Fruit fly (Drosophila melanogaster) S2 (cell line): Measurements from ENCODE around the gene mor.
A peak's percentile ranks its signal among the peaks of the same experiment; 100 is the strongest.

Source experiments
- CG8478 ChIP-seq: fragments of >200 bp; optimal IDR thresholded peaks from 2 replicates; lab custom pipeline; 2018
- CTCF ChIP-seq, 2 experiments: fragments of >200 bp; optimal IDR thresholded peaks; 2 replicates each; lab custom pipeline; 2018

mor gene

DNA sequence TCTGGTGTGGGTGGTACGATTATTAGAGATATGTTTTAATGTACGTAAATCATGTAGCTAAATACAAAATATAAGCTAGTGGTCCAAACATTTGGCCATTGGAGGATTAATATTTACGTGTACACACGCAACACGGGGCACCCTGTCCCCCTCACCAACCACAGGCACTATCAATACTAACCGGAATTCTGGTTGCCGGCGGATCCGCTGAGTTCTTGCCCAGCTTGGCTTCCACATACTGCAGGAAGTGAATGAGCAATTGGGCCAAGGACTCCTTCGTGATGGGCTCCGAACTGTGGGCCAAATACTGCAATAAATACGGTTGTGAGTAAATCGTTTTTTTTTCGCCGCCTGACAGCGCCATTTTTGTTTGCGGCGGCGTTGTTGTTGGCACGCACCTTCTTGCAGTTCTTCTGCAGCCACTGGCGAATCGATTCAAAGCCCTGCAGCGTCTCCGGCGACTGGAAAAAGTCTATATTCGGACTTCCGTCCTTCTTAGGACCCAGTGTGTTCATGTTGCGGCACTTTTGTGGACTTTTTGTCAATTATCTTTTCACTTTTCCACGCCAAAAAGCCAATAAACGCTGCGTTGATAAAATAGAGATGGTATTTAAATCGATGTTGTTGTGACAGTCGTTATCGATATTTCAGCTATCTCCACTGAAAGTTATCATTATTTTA lies at the start of gene mor:
Gene mor (minus strand): TSS at position 616 of the 681 bp plus-strand sequence.
- peak in 1 of 2 experiments; percentile 13 for TF ChIP-seq CTCF (optimal IDR thresholded peaks at IDR 0.05; lab: Kevin White, UChicago)
- TF ChIP-seq CG8478 (lab: Kevin White, UChicago): no peak

DNA sequence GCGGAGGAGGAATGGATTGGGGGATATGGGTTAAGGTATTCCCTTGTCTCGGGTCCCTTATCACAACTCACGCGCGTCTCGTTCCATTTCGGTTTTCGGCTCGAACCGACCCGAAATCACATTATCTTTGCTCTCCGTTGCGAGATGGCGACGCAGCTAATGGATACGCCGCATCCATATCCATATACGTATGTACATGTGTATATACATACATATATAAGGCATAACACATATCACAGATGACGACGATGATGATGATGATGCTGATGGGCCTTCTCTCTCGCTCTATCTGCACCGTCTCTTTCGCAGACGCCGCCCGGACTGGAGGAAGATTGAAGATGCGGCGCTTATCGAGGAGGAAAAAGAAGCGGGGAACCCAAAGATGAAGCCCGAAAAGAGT lies 49.3 kb upstream of the mor start:
- TF ChIP-seq CTCF (optimal IDR thresholded peaks at IDR 0.05; lab: Kevin White, UChicago) (no peak), CG8478 (lab: Kevin White, UChicago) (no peak)

DNA sequence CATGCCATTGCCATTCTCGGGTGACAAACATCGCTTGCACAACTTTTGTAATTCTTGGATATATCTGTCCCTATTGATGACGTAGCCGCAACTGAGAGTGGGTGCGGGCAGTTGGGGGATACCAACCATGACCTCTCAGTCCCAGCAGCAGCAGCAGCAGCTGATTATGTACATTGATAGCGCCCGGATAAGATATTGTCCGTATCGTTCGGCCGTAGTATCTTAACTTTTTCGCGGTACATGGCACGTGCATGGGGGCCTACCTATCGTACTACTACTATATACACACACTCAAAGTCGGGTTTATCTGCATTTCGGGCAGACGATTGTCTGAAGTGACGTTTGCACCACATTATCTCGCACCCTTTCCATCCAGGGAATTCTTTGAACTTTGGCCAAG lies 41.9 kb upstream of the mor start:
- TF ChIP-seq CTCF (optimal IDR thresholded peaks at IDR 0.05; lab: Kevin White, UChicago) (no peak), CG8478 (lab: Kevin White, UChicago) (no peak)

DNA sequence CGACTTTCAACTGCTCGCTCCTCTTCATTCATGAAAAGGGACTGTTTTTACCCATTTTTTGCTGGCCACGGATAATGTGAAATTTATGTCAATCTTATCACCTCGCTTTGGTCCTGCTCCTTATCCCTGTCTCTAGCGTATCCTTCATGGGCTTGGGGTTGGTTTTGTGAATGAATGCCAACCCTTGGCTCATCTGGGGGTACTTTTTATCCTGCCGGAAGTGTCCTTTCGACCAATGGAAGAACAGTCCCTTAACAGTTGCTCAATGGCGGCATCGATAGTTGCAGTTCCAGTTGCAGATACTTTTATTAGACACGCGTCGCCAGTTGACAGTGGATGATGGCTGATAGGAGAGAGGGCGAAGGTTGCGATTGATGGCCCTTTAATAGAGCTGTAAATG lies 40.9 kb upstream of the mor start:
- no peak for TF ChIP-seq CG8478 (lab: Kevin White, UChicago)
- no peak for TF ChIP-seq CTCF (optimal IDR thresholded peaks at IDR 0.05; lab: Kevin White, UChicago)

DNA sequence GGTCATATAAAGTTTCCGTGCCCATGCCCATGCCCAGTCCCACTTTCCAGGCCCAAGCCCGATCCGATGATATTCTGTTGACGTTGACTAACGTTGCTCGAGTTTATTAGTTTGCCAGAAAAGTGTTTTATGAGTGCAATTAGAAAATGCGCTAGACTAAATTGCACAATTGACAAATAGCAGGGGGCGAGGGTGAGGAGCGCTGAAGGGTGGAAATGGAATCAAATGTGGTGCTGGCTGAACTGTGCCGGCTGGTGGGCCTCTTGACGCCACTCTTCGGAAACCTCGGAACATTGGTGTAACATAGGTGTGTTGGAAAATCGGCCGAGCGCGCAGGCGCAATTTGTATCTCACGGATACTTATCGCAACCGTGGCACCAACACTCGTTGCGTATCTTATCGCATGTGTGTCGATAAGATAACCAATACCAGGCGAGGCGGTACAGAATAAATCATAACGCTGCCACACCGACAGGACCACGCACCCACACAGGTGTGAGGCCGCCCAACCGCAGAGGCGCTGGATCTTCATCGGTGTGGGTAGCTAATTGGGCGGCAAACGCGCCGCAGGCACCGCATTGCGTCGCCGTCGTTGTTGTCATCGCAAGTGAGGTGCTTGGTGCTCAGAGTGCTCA lies 39.1 kb upstream of the mor start:
- no peak for TF ChIP-seq CTCF (optimal IDR thresholded peaks at IDR 0.05; lab: Kevin White, UChicago)
- no peak for TF ChIP-seq CG8478 (lab: Kevin White, UChicago)

- TF ChIP-seq CTCF (optimal IDR thresholded peaks at IDR 0.05; lab: Kevin White, UChicago) (no peak), CG8478 (lab: Kevin White, UChicago) (no peak)
Observed at dm6 chr3R:16010009-16010505, 37.3 kb upstream of the mor start.

dm6 chr3R:16009030-16009429 lies 36.3 kb upstream of the mor start, which contains the start of gene GATAe:
Gene GATAe (plus strand): TSS chr3R:16009105.
- TF ChIP-seq CTCF (optimal IDR thresholded peaks at IDR 0.05; lab: Kevin White, UChicago) (no peak), CG8478 (lab: Kevin White, UChicago) (no peak)

DNA sequence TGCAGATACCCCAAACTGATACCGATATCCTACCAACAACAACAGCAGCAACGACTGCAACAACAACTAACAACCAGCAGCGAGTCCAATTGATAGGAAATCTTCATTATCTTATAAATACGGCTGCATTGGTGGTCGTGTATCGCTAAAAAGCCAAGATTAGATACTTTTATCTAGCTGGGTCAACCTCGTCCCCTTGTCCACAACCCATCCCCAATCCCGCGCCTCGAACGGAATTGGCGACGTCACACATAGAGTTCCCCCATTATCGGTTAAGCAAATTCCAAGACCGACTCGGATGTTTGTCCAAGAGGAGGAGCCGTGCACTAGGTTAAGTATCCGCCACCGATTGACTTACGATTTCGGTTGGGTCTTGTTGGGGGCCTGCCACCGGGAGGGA lies 35.6 kb upstream of the mor start:
- TF ChIP-seq CG8478 (lab: Kevin White, UChicago) (no peak), CTCF (optimal IDR thresholded peaks at IDR 0.05; lab: Kevin White, UChicago) (no peak)

DNA sequence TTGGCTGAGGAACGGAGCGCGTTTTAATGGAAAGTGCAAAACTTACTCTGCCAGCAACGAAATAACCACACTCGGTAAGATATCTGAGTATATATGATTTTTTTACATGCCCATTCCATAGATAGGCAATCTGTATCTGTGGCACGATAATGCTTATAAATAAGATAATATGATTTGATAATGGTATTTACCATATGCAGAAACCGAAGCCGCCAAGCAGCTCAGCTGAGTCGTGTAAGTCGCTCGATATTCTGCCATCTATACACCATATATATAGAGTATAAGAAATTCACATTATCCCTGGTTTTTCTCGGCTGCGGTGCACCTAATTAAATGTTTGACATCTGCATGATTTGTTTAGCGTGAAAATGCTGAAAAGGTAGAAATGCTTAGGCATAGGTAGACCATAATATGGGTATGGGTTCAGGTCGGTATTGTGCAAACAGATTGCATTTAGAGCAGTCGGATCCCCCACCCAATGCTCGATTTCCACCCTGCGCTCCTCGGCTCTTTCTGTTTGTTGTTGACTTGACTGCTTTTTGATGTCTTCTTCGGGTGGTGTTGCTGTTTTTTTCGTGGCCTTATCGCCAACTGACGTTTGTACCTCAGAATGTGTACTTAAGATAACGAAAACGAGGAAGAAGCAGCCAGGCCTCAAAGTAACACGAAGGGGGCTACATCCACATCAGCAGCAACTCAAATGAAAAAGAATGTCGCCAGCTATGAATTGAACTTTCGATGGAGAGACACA lies 34.3 kb upstream of the mor start:
- TF ChIP-seq CG8478 (lab: Kevin White, UChicago) (no peak), CTCF (optimal IDR thresholded peaks at IDR 0.05; lab: Kevin White, UChicago) (no peak)

- TF ChIP-seq CTCF (optimal IDR thresholded peaks at IDR 0.05; lab: Kevin White, UChicago) (no peak), CG8478 (lab: Kevin White, UChicago) (no peak)
Observed at dm6 chr3R:16005943-16006342, 33.2 kb upstream of the mor start.

dm6 chr3R:16004691-16005474 lies 32.2 kb upstream of the mor start:
- TF ChIP-seq CTCF (optimal IDR thresholded peaks at IDR 0.05; lab: Kevin White, UChicago): no peak
- peak; percentile 61 for TF ChIP-seq CG8478 (lab: Kevin White, UChicago)

DNA sequence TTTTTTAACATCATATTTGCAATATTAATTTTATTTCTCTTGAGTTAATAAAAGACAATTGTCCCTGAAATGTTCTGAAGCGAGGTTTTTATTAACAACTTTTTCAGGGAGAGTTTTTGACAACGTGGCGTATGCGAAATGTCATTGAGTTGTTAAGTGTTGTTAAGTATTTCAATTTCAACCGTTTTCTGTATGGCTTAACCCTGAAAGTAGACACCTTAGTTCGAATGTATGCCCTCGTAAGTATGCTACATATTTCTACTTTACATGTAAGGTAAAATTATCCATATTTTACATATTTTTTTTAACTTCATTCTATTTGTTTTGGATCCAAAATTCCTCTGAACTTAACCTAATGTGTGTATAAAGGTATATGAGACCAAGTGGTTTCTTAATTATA lies 31.3 kb upstream of the mor start:
- TF ChIP-seq CTCF (optimal IDR thresholded peaks at IDR 0.05; lab: Kevin White, UChicago) (peak; percentile 15 to 53), CG8478 (lab: Kevin White, UChicago) (no peak)

DNA sequence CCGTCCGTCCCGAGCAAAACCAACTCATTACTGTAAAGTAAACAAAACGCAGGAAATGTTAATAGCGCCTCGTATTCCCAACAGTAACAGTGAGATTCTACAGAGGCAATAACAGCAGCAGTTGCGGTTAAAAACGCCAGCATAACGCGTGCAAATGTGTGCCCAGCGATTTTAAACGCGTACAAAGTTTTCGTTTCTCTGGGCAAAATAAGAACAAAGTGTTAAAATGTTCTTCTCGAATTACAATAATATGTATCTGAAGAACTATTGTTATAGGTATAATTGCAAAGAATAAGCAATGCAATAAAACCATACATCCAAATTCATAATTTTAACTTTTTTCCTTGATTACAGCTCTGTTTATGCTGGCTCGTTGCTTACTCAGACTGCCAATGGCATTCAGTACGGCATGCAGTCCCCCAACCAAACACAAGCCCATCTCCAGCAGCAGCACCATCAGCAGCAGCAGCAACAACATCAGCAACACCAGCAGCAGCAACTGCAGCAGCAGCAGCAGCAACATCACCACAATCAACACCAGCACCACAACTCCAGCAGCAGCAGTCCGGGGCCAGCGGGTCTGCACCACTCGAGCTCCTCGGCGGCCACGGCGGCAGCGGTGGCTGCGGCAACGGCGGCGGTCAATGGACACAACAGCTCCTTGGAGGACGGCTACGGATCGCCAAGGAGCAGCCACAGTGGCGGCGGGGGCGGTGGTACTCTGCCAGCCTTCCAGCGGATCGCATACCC lies 26.4 kb upstream of the mor start:
- TF ChIP-seq CG8478 (lab: Kevin White, UChicago): no peak
- no peak for TF ChIP-seq CTCF (optimal IDR thresholded peaks at IDR 0.05; lab: Kevin White, UChicago)

DNA sequence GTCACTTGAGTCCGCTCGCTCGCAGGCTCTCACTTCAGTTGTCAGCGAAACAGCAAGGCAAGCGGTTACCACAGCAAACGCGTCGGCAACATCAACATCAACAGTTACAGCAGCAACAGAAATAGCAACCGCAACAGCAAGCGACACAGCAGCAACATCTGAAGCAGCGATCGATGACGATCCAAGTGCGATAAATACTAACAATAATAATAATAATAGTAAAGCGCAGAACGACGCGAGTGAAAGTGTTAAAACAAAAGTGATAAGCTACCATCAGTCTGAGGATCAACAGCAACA lies 21.8 kb upstream of the mor start:
- TF ChIP-seq CTCF (optimal IDR thresholded peaks at IDR 0.05; lab: Kevin White, UChicago) (no peak), CG8478 (lab: Kevin White, UChicago) (no peak)
